Worm (Caenorhabditis elegans): ENCODE data around the gene C56C10.4.

DNA sequence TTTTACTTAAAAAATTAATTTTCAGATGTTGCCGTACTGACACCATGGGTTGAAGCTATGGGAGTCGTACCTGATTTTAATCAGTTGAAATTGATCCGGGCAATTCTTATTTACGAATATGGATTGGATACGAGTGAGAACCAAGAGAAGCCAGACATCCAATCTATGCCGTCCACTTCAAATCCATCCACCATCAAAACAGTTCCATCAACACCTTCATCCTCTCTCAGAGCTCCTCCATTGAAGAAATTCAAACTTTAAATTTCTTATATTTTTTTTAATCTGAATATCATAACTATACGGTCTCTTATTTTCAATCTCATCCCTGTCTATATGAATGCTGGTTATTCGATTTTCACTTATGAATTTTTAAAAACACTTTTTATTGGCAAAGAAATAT is 24.0 kb upstream of the C56C10.4 start:
- TF ChIP-seq W03F9.2 (tag; optimal IDR thresholded peaks at IDR 0.05) (no peak), dao-5 (tag; optimal IDR thresholded peaks at IDR 0.05) (no peak), him-1 (tag; optimal IDR thresholded peaks at IDR 0.05) (no peak)
